Worm (Caenorhabditis elegans) whole organism, L4 larva: ENCODE results near the gene C03A3.9.

Source experiments
- F10B5.3 ChIP-seq: sonication (generic microtip); optimal IDR thresholded peaks from 2 replicates; lab custom pipeline; 2016; ENCODE audit warnings: mild to moderate bottlenecking, missing genetic modification characterization, missing compliant biosample characterization
- F26F4.8 ChIP-seq: fragments of 200-800 bp; sonication (Bioruptor generic); conservative IDR thresholded peaks from 2 replicates; pipeline ENCODE4 v1.3.6; 2022; ENCODE audit warnings: missing genetic modification characterization, missing compliant biosample characterization
- F37D6.2 ChIP-seq: sonication (generic microtip); optimal IDR thresholded peaks from 2 replicates; lab custom pipeline; 2016; ENCODE audit warnings: mild to moderate bottlenecking, missing genetic modification characterization, missing compliant biosample characterization
- F44E2.7 ChIP-seq: fragments of 200-800 bp; sonication (Bioruptor generic); IDR thresholded peaks from 2 replicates; pipeline ENCODE4 v2.1.2; 2022; ENCODE audit warnings: missing genetic modification characterization, missing compliant biosample characterization
- T20F7.1 ChIP-seq: fragments of 200-800 bp; sonication (Bioruptor generic); optimal IDR thresholded peaks from 2 replicates; lab custom pipeline; 2018; ENCODE audit warnings: mild to moderate bottlenecking, missing genetic modification characterization, missing compliant biosample characterization
- Y5F2A.4 ChIP-seq: fragments of 200-800 bp; sonication (Bioruptor generic); optimal IDR thresholded peaks from 2 replicates; lab custom pipeline; 2018; ENCODE audit warnings: mild to moderate bottlenecking, missing genetic modification characterization, missing compliant biosample characterization
- Y75B8A.6 ChIP-seq: fragments of 200-800 bp; sonication (Bioruptor generic); IDR thresholded peaks from 2 replicates; pipeline ENCODE4 v1.3.6; 2022; ENCODE audit warnings: missing genetic modification reagents, missing genetic modification characterization, missing compliant biosample characterization
- ZK546.5 ChIP-seq, 2 experiments: sonication (generic microtip); optimal IDR thresholded peaks; 2 replicates each; lab custom pipeline; 2017; ENCODE audit warnings: missing biosample characterization in 2 of 2, missing genetic modification characterization in 2 of 2
- aly-2 ChIP-seq: sonication (generic microtip); optimal IDR thresholded peaks from 2 replicates; lab custom pipeline; 2018; ENCODE audit warnings: missing biosample characterization, missing genetic modification characterization
- ama-1 ChIP-seq: fragments of 150-350 bp; optimal IDR thresholded peaks from 2 replicates; lab custom pipeline; 2014; ENCODE audit warnings: inconsistent platforms, mixed read lengths
- arid-1 ChIP-seq: fragments of 200-800 bp; sonication (Bioruptor generic); conservative IDR thresholded peaks from 2 replicates; pipeline ENCODE4 v1.3.6; 2022; ENCODE audit warnings: missing genetic modification reagents, missing genetic modification characterization, missing compliant biosample characterization
- ceh-32 ChIP-seq: sonication (generic microtip); optimal IDR thresholded peaks from 2 replicates; lab custom pipeline; 2016; ENCODE audit warnings: mild to moderate bottlenecking, missing genetic modification characterization, missing compliant biosample characterization; ENCODE audit not compliant: poor library complexity
- ceh-62 ChIP-seq: sonication (generic microtip); optimal IDR thresholded peaks from 2 replicates; lab custom pipeline; 2017; ENCODE audit warnings: missing biosample characterization, missing genetic modification characterization
- daf-16 ChIP-seq, 3 experiments: sonication (generic microtip); optimal IDR thresholded peaks; 2 replicates each; lab custom pipeline; 2016 to 2017; ENCODE audit warnings: missing genetic modification characterization in 3 of 3, missing genetic modification reagents in 3 of 3, mild to moderate bottlenecking in 2 of 3, missing compliant biosample characterization in 2 of 3, missing biosample characterization in 1 of 3, moderate library complexity in 1 of 3
- daf-8 ChIP-seq: fragments of 200-800 bp; sonication (Bioruptor generic); IDR thresholded peaks from 2 replicates; pipeline ENCODE4 v1.3.6; 2022; ENCODE audit warnings: missing genetic modification characterization, missing compliant biosample characterization
- dmd-6 ChIP-seq: fragments of 200-800 bp; sonication (Bioruptor generic); IDR thresholded peaks from 2 replicates; pipeline ENCODE4 v1.3.6; 2022; ENCODE audit warnings: missing genetic modification reagents, missing genetic modification characterization, missing compliant biosample characterization
- duxl-1 ChIP-seq: sonication (generic microtip); optimal IDR thresholded peaks from 2 replicates; lab custom pipeline; 2016; ENCODE audit warnings: mild to moderate bottlenecking, missing genetic modification characterization, moderate library complexity, missing compliant biosample characterization; ENCODE audit not compliant: poor library complexity
- dve-1 ChIP-seq: sonication (generic microtip); optimal IDR thresholded peaks from 2 replicates; lab custom pipeline; 2017; ENCODE audit warnings: antibody characterized with exemption, mild to moderate bottlenecking, missing genetic modification characterization, missing compliant biosample characterization; ENCODE audit not compliant: insufficient read depth
- egl-27 ChIP-seq: sonication (generic microtip); optimal IDR thresholded peaks from 3 replicates; lab custom pipeline; 2017; ENCODE audit warnings: missing biosample characterization, missing genetic modification reagents, missing genetic modification characterization
- hmg-1.1 ChIP-seq: fragments of 200-800 bp; sonication (Bioruptor generic); IDR thresholded peaks from 2 replicates; pipeline ENCODE4 v1.3.6; 2022; ENCODE audit warnings: missing genetic modification reagents, missing genetic modification characterization, missing compliant biosample characterization
- jun-1 ChIP-seq: fragments of 150-350 bp; optimal IDR thresholded peaks from 2 replicates; lab custom pipeline; 2014; ENCODE audit warnings: missing biosample characterization, missing genetic modification reagents, missing genetic modification characterization
- lim-7 ChIP-seq: fragments of 200-800 bp; sonication (Bioruptor generic); IDR thresholded peaks from 2 replicates; pipeline ENCODE4 v1.3.6; 2022; ENCODE audit warnings: missing genetic modification characterization, missing compliant biosample characterization
- lin-1 ChIP-seq: fragments of 200-800 bp; sonication (Bioruptor generic); IDR thresholded peaks from 2 replicates; pipeline ENCODE4 v1.3.6; 2022; ENCODE audit warnings: missing genetic modification reagents, missing genetic modification characterization, missing compliant biosample characterization
- lin-15B ChIP-seq: fragments of 150-350 bp; sonication (generic microtip); optimal IDR thresholded peaks from 3 replicates; lab custom pipeline; 2014; ENCODE audit warnings: missing biosample characterization, missing genetic modification characterization
- lsy-2 ChIP-seq, 2 experiments: fragments of 150-350 bp in 1 of 2; sonication (generic microtip) in 1 of 2; optimal IDR thresholded peaks; 2 replicates each; lab custom pipeline; 2014 to 2017; ENCODE audit warnings: missing biosample characterization in 2 of 2, missing genetic modification characterization in 2 of 2
- madf-5 ChIP-seq, 2 experiments: fragments of 200-800 bp; sonication (Bioruptor generic); IDR thresholded peaks; 2 replicates each; pipeline ENCODE4 v1.3.6; 2022; ENCODE audit warnings: missing compliant biosample characterization in 2 of 2, missing genetic modification characterization in 2 of 2
- mdt-29 ChIP-seq: fragments of 200-800 bp; sonication (Bioruptor generic); IDR thresholded peaks from 2 replicates; pipeline ENCODE4 v1.3.6; 2022; ENCODE audit warnings: missing genetic modification reagents, missing genetic modification characterization, missing compliant biosample characterization
- mep-1 ChIP-seq: fragments of 150-350 bp; sonication (generic microtip); optimal IDR thresholded peaks from 3 replicates; lab custom pipeline; 2014; ENCODE audit warnings: missing biosample characterization, missing genetic modification characterization
- mes-2 ChIP-seq: sonication (generic microtip); optimal IDR thresholded peaks from 2 replicates; lab custom pipeline; 2016; ENCODE audit warnings: missing genotype, mild to moderate bottlenecking, missing genetic modification characterization, missing compliant biosample characterization; ENCODE audit not compliant: poor library complexity, severe bottlenecking
- mxl-2 ChIP-seq: fragments of 200-800 bp; sonication (Bioruptor generic); conservative IDR thresholded peaks from 2 replicates; pipeline ENCODE4 v1.3.6; 2022; ENCODE audit warnings: missing genetic modification reagents, missing genetic modification characterization, missing compliant biosample characterization
- mxl-3 ChIP-seq: fragments of 200-800 bp; sonication (Bioruptor generic); optimal IDR thresholded peaks from 2 replicates; lab custom pipeline; 2018; ENCODE audit warnings: mild to moderate bottlenecking, missing genetic modification characterization, missing compliant biosample characterization
- nhr-10 ChIP-seq: fragments of 150-350 bp; optimal IDR thresholded peaks from 2 replicates; lab custom pipeline; 2014; ENCODE audit warnings: missing biosample characterization, missing genetic modification characterization
- nhr-102 ChIP-seq: sonication (generic microtip); optimal IDR thresholded peaks from 2 replicates; lab custom pipeline; 2016; ENCODE audit warnings: mild to moderate bottlenecking, missing genetic modification characterization, moderate library complexity, missing compliant biosample characterization
- nhr-25 ChIP-seq: sonication (generic microtip); optimal IDR thresholded peaks from 2 replicates; lab custom pipeline; 2017; ENCODE audit warnings: missing genetic modification characterization, mild to moderate bottlenecking, missing compliant biosample characterization, antibody characterized with exemption, moderate library complexity, borderline replicate concordance; ENCODE audit not compliant: insufficient read depth
- nhr-41 ChIP-seq: fragments of 200-800 bp; sonication (Bioruptor generic); IDR thresholded peaks from 2 replicates; pipeline ENCODE4 v1.3.6; 2022; ENCODE audit warnings: missing genetic modification reagents, missing genetic modification characterization, missing compliant biosample characterization
- nhr-6 ChIP-seq: fragments of 150-350 bp; optimal IDR thresholded peaks from 2 replicates; lab custom pipeline; 2014; ENCODE audit warnings: missing biosample characterization, missing genetic modification characterization
- pha-4 ChIP-seq, 2 experiments: fragments of 150-350 bp in 1 of 2; fragments of 200-800 bp in 1 of 2; sonication (Bioruptor generic) in 1 of 2; IDR thresholded peaks in 1 of 2; optimal IDR thresholded peaks in 1 of 2; 2 replicates each; pipeline versions ENCODE4 v1.3.6 to Lab custom; 2014 to 2022; ENCODE audit warnings: missing genetic modification characterization in 2 of 2, missing genetic modification reagents in 2 of 2, missing biosample characterization in 1 of 2, missing compliant biosample characterization in 1 of 2
- php-3 ChIP-seq: fragments of 200-800 bp; sonication (Bioruptor generic); IDR thresholded peaks from 2 replicates; pipeline ENCODE4 v1.3.6; 2022; ENCODE audit warnings: missing genetic modification reagents, missing genetic modification characterization, missing compliant biosample characterization
- rbr-2 ChIP-seq: sonication (generic microtip); optimal IDR thresholded peaks from 2 replicates; lab custom pipeline; 2016; ENCODE audit warnings: missing genotype, missing genetic modification characterization, missing compliant biosample characterization
- saeg-2 ChIP-seq: fragments of 200-800 bp; sonication (Bioruptor generic); IDR thresholded peaks from 2 replicates; pipeline ENCODE4 v1.3.6; 2022; ENCODE audit warnings: missing genetic modification reagents, missing genetic modification characterization, missing compliant biosample characterization
- sdz-12 ChIP-seq: fragments of 200-800 bp; sonication (Bioruptor generic); optimal IDR thresholded peaks from 2 replicates; lab custom pipeline; 2018; ENCODE audit warnings: mild to moderate bottlenecking, missing genetic modification characterization, missing compliant biosample characterization
- set-16 ChIP-seq: fragments of 200-800 bp; sonication (Bioruptor generic); IDR thresholded peaks from 2 replicates; pipeline ENCODE4 v1.3.6; 2022; ENCODE audit warnings: missing genetic modification reagents, missing genetic modification characterization, missing compliant biosample characterization
- snpc-4 ChIP-seq: fragments of 150-350 bp; optimal IDR thresholded peaks from 2 replicates; lab custom pipeline; 2014; ENCODE audit warnings: missing biosample characterization, missing genetic modification characterization
- spr-1 ChIP-seq: sonication (generic microtip); optimal IDR thresholded peaks from 2 replicates; lab custom pipeline; 2016; ENCODE audit warnings: mild to moderate bottlenecking, missing genetic modification characterization, missing compliant biosample characterization
- spr-3 ChIP-seq: fragments of 200-800 bp; sonication (Bioruptor generic); optimal IDR thresholded peaks from 2 replicates; lab custom pipeline; 2018; ENCODE audit warnings: mild to moderate bottlenecking, missing genetic modification characterization, missing compliant biosample characterization
- tra-1 ChIP-seq: fragments of 200-800 bp; sonication (Bioruptor generic); IDR thresholded peaks from 2 replicates; pipeline ENCODE4 v1.3.6; 2022; ENCODE audit warnings: missing genetic modification reagents, missing genetic modification characterization, missing compliant biosample characterization
- vab-7 ChIP-seq: fragments of 200-800 bp; sonication (Bioruptor generic); IDR thresholded peaks from 2 replicates; pipeline ENCODE4 v1.3.6; 2022; ENCODE audit warnings: missing genetic modification reagents, missing genetic modification characterization, missing compliant biosample characterization
- ztf-11 ChIP-seq: fragments of 150-350 bp; optimal IDR thresholded peaks from 2 replicates; lab custom pipeline; 2014; ENCODE audit warnings: missing biosample characterization, missing genetic modification characterization
- ztf-7 ChIP-seq: fragments of 150-350 bp; optimal IDR thresholded peaks from 2 replicates; lab custom pipeline; 2014; ENCODE audit warnings: missing biosample characterization, missing genetic modification characterization

Gene C03A3.9

ce11 chrX:11252429-11252828, 14.4 kb upstream of the C03A3.9 start (continued):
- no peak for TF ChIP-seq mxl-3
- TF ChIP-seq mes-2: peak; percentile 76
- TF ChIP-seq spr-3 (GFP tag; lab: Kevin White, UChicago): no peak
- TF ChIP-seq aly-2 (tag; lab: Kevin White, UChicago): no peak
- TF ChIP-seq jun-1: no peak
- TF ChIP-seq saeg-2 (GFP tag; lab: Robert Waterston, UW): no peak
- TF ChIP-seq ztf-7 (tag; lab: Kevin White, UChicago): peak; percentile 61
- peak; percentile 59 for TF ChIP-seq Y5F2A.4
- no peak for TF ChIP-seq nhr-25 (tag; lab: Kevin White, UChicago)
- TF ChIP-seq lin-1: peak; percentile 91
- TF ChIP-seq hmg-1.1 (GFP tag; lab: Robert Waterston, UW): peak; percentile 80
- no peak; the same call in 1 of the 2 replicates for TF ChIP-seq lim-7 (GFP tag; lab: Robert Waterston, UW)
- 0 out of 2 replicates have a peak, but pooled peaks have one; percentile 35 for TF ChIP-seq F26F4.8 (GFP tag; lab: Robert Waterston, UW)
- TF ChIP-seq lsy-2 (tag; optimal IDR thresholded peaks at IDR 0.05; lab: Kevin White, UChicago): peak in 1 of 2 experiments; percentile 37
- TF ChIP-seq ceh-32 (tag; lab: Kevin White, UChicago): no peak
- TF ChIP-seq egl-27 (tag; lab: Kevin White, UChicago): no peak
- TF ChIP-seq ztf-11 (tag; lab: Kevin White, UChicago): no peak
- 0 out of 2 replicates have a peak, but pooled peaks have one; percentile 4 for TF ChIP-seq mxl-2 (GFP tag; lab: Robert Waterston, UW)
- TF ChIP-seq ceh-62 (tag; lab: Kevin White, UChicago): no peak
- TF ChIP-seq nhr-10 (tag; lab: Kevin White, UChicago): no peak
- TF ChIP-seq mdt-29 (GFP tag; lab: Robert Waterston, UW): peak; percentile 63
- peak; percentile 75 for TF ChIP-seq mep-1
- peak; percentile 30 for TF ChIP-seq sdz-12
- no peak for TF ChIP-seq set-16
- peak; percentile 53 for TF ChIP-seq F10B5.3 (tag; lab: Kevin White, UChicago)
- TF ChIP-seq nhr-41 (GFP tag; lab: Robert Waterston, UW): 0 out of 2 replicates have a peak, but pooled peaks have one; percentile 71
- TF ChIP-seq nhr-102 (tag; lab: Kevin White, UChicago): peak; percentile 73
- peak; percentile 71 for TF ChIP-seq php-3 (GFP tag; lab: Robert Waterston, UW)
- peak; percentile 1 for TF ChIP-seq T20F7.1 (GFP tag; lab: Kevin White, UChicago)
- peak; percentile 12 for TF ChIP-seq nhr-6 (tag; lab: Kevin White, UChicago)
- TF ChIP-seq madf-5 (GFP tag; IDR thresholded peaks at IDR 0.05; lab: Robert Waterston, UW): 0 out of 4 replicates have a peak, but pooled peaks of 1 of the 2 experiments have one; percentile 22
- no peak for TF ChIP-seq snpc-4 (tag; lab: Kevin White, UChicago)
- TF ChIP-seq Y75B8A.6 (GFP tag; lab: Robert Waterston, UW): 0 out of 2 replicates have a peak, but pooled peaks have one; percentile 76
- no peak for TF ChIP-seq lin-15B
- TF ChIP-seq tra-1 (GFP tag; lab: Robert Waterston, UW): peak; percentile 67; the same call in 1 of the 2 replicates
- no peak for TF ChIP-seq daf-8 (GFP tag; lab: Robert Waterston, UW)
- no peak for TF ChIP-seq arid-1 (GFP tag; lab: Robert Waterston, UW)
- peak; percentile 65 to 70 for TF ChIP-seq daf-16 (GFP tag; optimal IDR thresholded peaks at IDR 0.05; lab: Kevin White, UChicago)
- TF ChIP-seq daf-16 (tag; optimal IDR thresholded peaks at IDR 0.05; lab: Kevin White, UChicago): peak; percentile 49
- peak; percentile 71 for TF ChIP-seq rbr-2 (tag; lab: Kevin White, UChicago)
- no peak for TF ChIP-seq duxl-1
- peak; percentile 73 for TF ChIP-seq vab-7
- TF ChIP-seq ama-1 (lab: Kevin White, UChicago): no peak
- TF ChIP-seq F37D6.2 (tag; lab: Kevin White, UChicago): peak; percentile 33
- TF ChIP-seq pha-4 (GFP tag; IDR thresholded peaks at IDR 0.05; lab: Robert Waterston, UW): peak; percentile 78; the same call in 1 of the 2 replicates
- no peak for TF ChIP-seq pha-4 (tag; optimal IDR thresholded peaks at IDR 0.05; lab: Kevin White, UChicago)
- TF ChIP-seq F44E2.7 (GFP tag; lab: Robert Waterston, UW): no peak
- peak; percentile 50 for TF ChIP-seq spr-1 (tag; lab: Kevin White, UChicago)
- TF ChIP-seq ZK546.5 (tag; optimal IDR thresholded peaks at IDR 0.05; lab: Kevin White, UChicago): no peak
- TF ChIP-seq dve-1 (tag; lab: Kevin White, UChicago): peak; percentile 64
- TF ChIP-seq dmd-6: peak; percentile 53
